Worm (Caenorhabditis elegans): ENCODE data around the gene clec-49.

Gene clec-49

ce11 chrV:19730280-19730679 lies 20.7 kb downstream of the clec-49 start, which contains the start of gene Y116F11A.1:
TSS of gene Y116F11A.1 (plus strand) at chrV:19730580.
- TF ChIP-seq aly-2 (tag; optimal IDR thresholded peaks at IDR 0.05) (no peak), nhr-11 (tag; optimal IDR thresholded peaks at IDR 0.05) (no peak), alr-1 (tag; optimal IDR thresholded peaks at IDR 0.05) (no peak), F13H6.1 (tag; optimal IDR thresholded peaks at IDR 0.05) (no peak), lin-13 (GFP tag; optimal IDR thresholded peaks at IDR 0.05) (no peak), ztf-11 (tag; optimal IDR thresholded peaks at IDR 0.05) (no peak), skn-1 (tag; optimal IDR thresholded peaks at IDR 0.05) (no peak), ceh-16 (tag; optimal IDR thresholded peaks at IDR 0.05) (no peak), Y55F3AM.14 (GFP tag; optimal IDR thresholded peaks at IDR 0.05) (no peak), nhr-6 (tag; optimal IDR thresholded peaks at IDR 0.05) (no peak), ztf-4 (tag; optimal IDR thresholded peaks at IDR 0.05) (no peak), gmeb-1 (tag; optimal IDR thresholded peaks at IDR 0.05) (no peak), nhr-21 (tag; optimal IDR thresholded peaks at IDR 0.05) (no peak), nhr-77 (tag; optimal IDR thresholded peaks at IDR 0.05) (no peak)

- TF ChIP-seq lsy-2 (tag; optimal IDR thresholded peaks at IDR 0.05), result no peak
These were observed 22.3 kb downstream of the clec-49 start, which contains the start of gene Y116F11A.3 for ce11 chrV:19728731-19729130. TSS of gene Y116F11A.3 (plus strand) at chrV:19729031.

ce11 chrV:19727990-19728389 lies 23.0 kb downstream of the clec-49 start:
- TF ChIP-seq ceh-16 (tag; optimal IDR thresholded peaks at IDR 0.05) (no peak), elt-3 (tag; optimal IDR thresholded peaks at IDR 0.05) (no peak), ama-1 (optimal IDR thresholded peaks at IDR 0.05) (no peak), lin-13 (GFP tag; optimal IDR thresholded peaks at IDR 0.05) (peak; percentile 54), nhr-6 (tag; optimal IDR thresholded peaks at IDR 0.05) (no peak)

ce11 chrV:19724589-19724988 lies 26.4 kb downstream of the clec-49 start:
- no peak for TF ChIP-seq lin-13 (GFP tag; optimal IDR thresholded peaks at IDR 0.05)
- peak; percentile 9 for TF ChIP-seq unc-55 (GFP tag; optimal IDR thresholded peaks at IDR 0.05)
- TF ChIP-seq lin-39 (tag; optimal IDR thresholded peaks at IDR 0.05), result no peak
- TF ChIP-seq blmp-1 (tag; optimal IDR thresholded peaks at IDR 0.05; ENCODE audit: insufficient read depth), result no peak
- no peak for TF ChIP-seq nhr-237 (tag; optimal IDR thresholded peaks at IDR 0.05)
- no peak for TF ChIP-seq nhr-10 (tag; optimal IDR thresholded peaks at IDR 0.05)
- TF ChIP-seq ztf-11 (tag; optimal IDR thresholded peaks at IDR 0.05), result peak; percentile 5

- TF ChIP-seq lin-11 (tag; optimal IDR thresholded peaks at IDR 0.05), result peak; percentile 7
- TF ChIP-seq gmeb-1 (tag; optimal IDR thresholded peaks at IDR 0.05), result peak; percentile 7
- no peak for TF ChIP-seq nhr-11 (tag; optimal IDR thresholded peaks at IDR 0.05)
- peak; percentile 25 for TF ChIP-seq lin-13 (GFP tag; optimal IDR thresholded peaks at IDR 0.05)
These were observed 28.1 kb downstream of the clec-49 start for ce11 chrV:19722881-19723280.

ce11 chrV:19719253-19719652 lies 31.8 kb downstream of the clec-49 start, which contains the start of gene Y116F11A.6:
TSS of gene Y116F11A.6 (plus strand) at chrV:19719553.
- no peak for TF ChIP-seq nhr-237 (tag; optimal IDR thresholded peaks at IDR 0.05)
- TF ChIP-seq ZK546.5 (tag; optimal IDR thresholded peaks at IDR 0.05), result no peak
- TF ChIP-seq unc-55 (GFP tag; optimal IDR thresholded peaks at IDR 0.05), result no peak
- no peak for TF ChIP-seq unc-62 (GFP tag; optimal IDR thresholded peaks at IDR 0.05)
- no peak for TF ChIP-seq elt-3 (tag; optimal IDR thresholded peaks at IDR 0.05)
- TF ChIP-seq snpc-4 (tag; optimal IDR thresholded peaks at IDR 0.05), result no peak
- no peak for TF ChIP-seq mab-5 (tag; optimal IDR thresholded peaks at IDR 0.05)
- TF ChIP-seq alr-1 (tag; optimal IDR thresholded peaks at IDR 0.05), result no peak
- TF ChIP-seq ztf-11 (tag; optimal IDR thresholded peaks at IDR 0.05), result no peak
- no peak for TF ChIP-seq peb-1 (tag; optimal IDR thresholded peaks at IDR 0.05)
- TF ChIP-seq nhr-129 (tag; optimal IDR thresholded peaks at IDR 0.05), result no peak
- no peak for TF ChIP-seq sem-4 (tag; optimal IDR thresholded peaks at IDR 0.05)
- no peak for TF ChIP-seq nhr-11 (tag; optimal IDR thresholded peaks at IDR 0.05)
- no peak for TF ChIP-seq lin-39 (tag; optimal IDR thresholded peaks at IDR 0.05)
- no peak for TF ChIP-seq crh-2 (tag; optimal IDR thresholded peaks at IDR 0.05)
- TF ChIP-seq gmeb-1 (tag; optimal IDR thresholded peaks at IDR 0.05), result no peak

ce11 chrV:19718660-19719059 lies 32.4 kb downstream of the clec-49 start:
- TF ChIP-seq egl-27 (tag; optimal IDR thresholded peaks at IDR 0.05) (no peak), nhr-12 (tag; optimal IDR thresholded peaks at IDR 0.05) (no peak), ztf-4 (tag; optimal IDR thresholded peaks at IDR 0.05) (no peak), peb-1 (tag; optimal IDR thresholded peaks at IDR 0.05) (no peak), ztf-1 (GFP tag; conservative IDR thresholded peaks at IDR 0.05) (no peak), nhr-10 (tag; optimal IDR thresholded peaks at IDR 0.05) (no peak), sem-4 (tag; optimal IDR thresholded peaks at IDR 0.05) (no peak), alr-1 (tag; optimal IDR thresholded peaks at IDR 0.05) (no peak), nhr-23 (tag; optimal IDR thresholded peaks at IDR 0.05) (no peak), lin-11 (tag; optimal IDR thresholded peaks at IDR 0.05) (no peak), nhr-25 (tag; optimal IDR thresholded peaks at IDR 0.05) (no peak)

All from whole organism, L2 larva.